Fruit fly (Drosophila melanogaster) whole organism: Measurements from ENCODE around the gene CG13068.

ENCODE experiments used
- CG8478 ChIP-seq: fragments of >200 bp; optimal IDR thresholded peaks from 2 replicates; lab custom pipeline; 2018; ENCODE audit warnings: inconsistent platforms
- Dll ChIP-seq: fragments of >200 bp; optimal IDR thresholded peaks from 2 replicates; lab custom pipeline; 2017
- EcR ChIP-seq, 2 experiments: fragments of >200 bp; optimal IDR thresholded peaks; 2 replicates each; lab custom pipeline; 2017; ENCODE audit warnings: missing biosample characterization in 2 of 2, missing genetic modification characterization in 2 of 2, missing genetic modification reagents in 2 of 2
- pan ChIP-seq: fragments of >200 bp; optimal IDR thresholded peaks from 2 replicates; lab custom pipeline; 2017
- psq ChIP-seq: fragments of >200 bp; optimal IDR thresholded peaks from 2 replicates; lab custom pipeline; 2017
- usp ChIP-seq: fragments of >200 bp; optimal IDR thresholded peaks from 2 replicates; lab custom pipeline; 2017; ENCODE audit warnings: missing biosample characterization, missing genetic modification characterization, mixed read lengths

Gene CG13068

DNA sequence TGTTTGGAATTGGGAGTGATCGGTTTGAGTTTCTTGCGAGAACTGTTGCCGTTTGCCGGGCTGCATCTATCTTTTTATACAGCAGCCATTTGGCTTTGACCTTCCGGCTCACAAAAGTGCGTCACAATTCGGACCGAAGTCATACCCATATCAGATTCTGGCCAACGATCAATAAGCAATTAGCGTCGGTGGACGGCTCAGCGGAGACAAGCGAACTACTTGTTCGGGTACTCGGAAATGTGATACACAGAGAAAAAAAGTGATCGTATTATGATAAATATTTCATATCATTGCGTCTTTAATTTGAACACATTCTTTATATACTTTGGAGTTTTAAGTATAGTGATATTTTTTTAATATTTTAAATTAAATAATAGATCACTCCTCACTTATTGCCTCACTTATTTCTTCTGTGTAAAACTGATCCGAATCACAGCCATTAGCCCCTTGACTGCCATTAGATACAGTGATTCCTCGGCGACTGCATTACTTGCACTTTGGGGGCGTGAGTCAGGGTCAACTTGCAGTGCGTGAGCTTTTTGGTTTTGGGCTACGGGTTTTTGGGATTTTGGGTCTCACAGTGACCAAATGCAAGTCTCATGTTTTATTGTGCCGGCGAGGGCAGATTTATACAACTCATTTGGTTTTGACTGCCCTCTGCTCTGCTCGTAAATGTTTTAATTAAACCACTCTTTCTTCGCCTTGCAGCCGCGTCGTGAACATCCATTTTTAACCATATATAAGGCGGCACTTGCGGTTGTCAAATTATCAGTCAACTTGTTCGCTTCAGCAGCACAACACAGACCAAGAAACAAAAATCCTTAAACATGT lies 36.8 kb downstream of the CG13068 start, which contains the start of the genes CG13043 and CG13063:
Gene CG13043, minus strand, starts transcription at position 51 of the 831 bp plus-strand sequence.
Gene CG13063, plus strand, starts transcription at position 781 of the 831 bp plus-strand sequence.
- TF ChIP-seq pan: no peak

DNA sequence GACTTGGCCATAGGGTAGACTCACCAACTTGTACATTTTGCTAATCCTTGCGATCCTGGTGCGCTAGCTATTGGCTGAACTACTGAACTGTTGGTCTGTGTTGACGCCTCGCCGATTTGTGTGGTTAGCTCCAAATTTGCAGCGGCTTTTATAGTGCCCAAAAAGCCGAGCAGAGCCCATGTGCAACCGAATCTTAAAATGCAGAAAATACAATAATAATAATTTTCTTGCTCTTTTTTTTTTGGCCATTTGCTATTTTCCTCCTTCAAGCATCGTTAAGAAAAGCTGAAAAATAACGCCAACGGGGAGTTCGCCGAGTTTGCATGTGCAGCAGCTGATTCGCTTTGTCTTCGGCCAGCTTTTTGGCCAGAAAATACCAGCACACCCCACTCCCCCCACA lies 39.2 kb downstream of the CG13068 start, which contains the start of gene CG13042:
Gene CG13042, minus strand, starts transcription at position 101 of the 400 bp plus-strand sequence.
- TF ChIP-seq Dll (lab: Kevin White, UChicago) (no peak), psq (no peak), CG8478 (lab: Kevin White, UChicago) (no peak), EcR (GFP tag; optimal IDR thresholded peaks at IDR 0.05; lab: Kevin White, UChicago) (no peak), pan (no peak), usp (no peak)

- TF ChIP-seq EcR (GFP tag; optimal IDR thresholded peaks at IDR 0.05; lab: Kevin White, UChicago): no peak
- TF ChIP-seq psq: no peak
- no peak for TF ChIP-seq CG8478 (lab: Kevin White, UChicago)
Observed at dm6 chr3L:16309972-16310371, 40.8 kb downstream of the CG13068 start.

DNA sequence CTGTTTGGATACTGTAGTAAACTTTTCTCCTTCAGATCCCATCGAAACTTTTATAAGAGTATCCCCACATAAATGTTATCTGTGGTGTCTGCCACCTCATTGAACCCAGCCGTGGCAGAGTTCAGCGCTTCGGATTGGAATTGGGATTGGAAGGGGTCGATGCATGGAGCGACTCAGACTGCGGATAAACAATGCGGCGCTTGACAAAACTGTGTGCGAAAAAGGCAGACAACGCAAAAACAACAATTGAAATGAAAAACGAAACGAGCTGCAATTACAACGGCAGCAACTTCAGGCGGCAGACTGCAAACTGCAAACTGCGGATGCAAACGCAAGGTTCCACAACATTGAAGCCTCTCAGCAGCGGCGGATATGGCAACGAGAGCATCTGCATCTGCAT lies 44.8 kb downstream of the CG13068 start, which contains the start of gene CG13062:
Gene CG13062, plus strand, starts transcription at position 301 of the 400 bp plus-strand sequence.
- TF ChIP-seq psq (no peak), usp (no peak), CG8478 (lab: Kevin White, UChicago) (no peak), Dll (lab: Kevin White, UChicago) (no peak), pan (no peak), EcR (GFP tag; optimal IDR thresholded peaks at IDR 0.05; lab: Kevin White, UChicago) (no peak)

- TF ChIP-seq psq (no peak), Dll (lab: Kevin White, UChicago) (no peak), CG8478 (lab: Kevin White, UChicago) (no peak), usp (no peak), pan (no peak), EcR (GFP tag; optimal IDR thresholded peaks at IDR 0.05; lab: Kevin White, UChicago) (no peak)
Observed at dm6 chr3L:16317724-16318123, 48.5 kb downstream of the CG13068 start, which contains the start of gene Nplp3. TSS of gene Nplp3 (plus strand) at chr3L:16318024.

dm6 chr3L:16319399-16319906 lies 50.3 kb downstream of the CG13068 start, which contains the start of the genes CG13041 and CG13060:
TSS of gene CG13041 (minus strand) at chr3L:16319526.
TSS of gene CG13060 (plus strand) at chr3L:16319856.
- TF ChIP-seq CG8478 (lab: Kevin White, UChicago) (no peak), Dll (lab: Kevin White, UChicago) (no peak), EcR (GFP tag; optimal IDR thresholded peaks at IDR 0.05; lab: Kevin White, UChicago) (no peak), psq (no peak), pan (no peak), usp (no peak)
